Fruit fly (Drosophila melanogaster) whole organism, embryonic: ENCODE data around the gene Ythdc1.

Source experiments
- Adf1 ChIP-seq: fragments of 200-800 bp; sonication (Bioruptor generic); IDR thresholded peaks from 2 replicates; pipeline ENCODE4 v1.3.6; 2022; ENCODE audit warnings: missing biosample characterization, missing genetic modification characterization
- Atf6 ChIP-seq: fragments of 200-800 bp; sonication (Bioruptor generic); IDR thresholded peaks from 2 replicates; pipeline ENCODE4 v1.3.6; 2022; ENCODE audit warnings: missing biosample characterization, missing genetic modification characterization
- B-H2 ChIP-seq: fragments of 200-800 bp; sonication (Bioruptor generic); optimal IDR thresholded peaks from 2 replicates; lab custom pipeline; 2018; ENCODE audit warnings: missing biosample characterization, mild to moderate bottlenecking, missing genetic modification characterization
- CG10209 ChIP-seq: fragments of 200-800 bp; sonication (Bioruptor generic); optimal IDR thresholded peaks from 3 replicates; lab custom pipeline; 2017; ENCODE audit warnings: missing biosample characterization, mild to moderate bottlenecking, missing genetic modification characterization, missing genetic modification reagents
- CG10274 ChIP-seq: fragments of 200-800 bp; sonication (Bioruptor generic); optimal IDR thresholded peaks from 3 replicates; lab custom pipeline; 2017; ENCODE audit warnings: missing biosample characterization, mild to moderate bottlenecking, missing genetic modification characterization
- CG10366 ChIP-seq: fragments of 200-800 bp; sonication (Bioruptor generic); IDR thresholded peaks from 2 replicates; pipeline ENCODE4 v1.3.6; 2022; ENCODE audit warnings: missing biosample characterization, missing genetic modification characterization
- CG11093 ChIP-seq: fragments of 200-800 bp; sonication (Bioruptor generic); IDR thresholded peaks from 3 replicates; pipeline ENCODE4 v1.3.6; 2022; ENCODE audit warnings: missing biosample characterization, missing genetic modification characterization
- CG12104 ChIP-seq: fragments of 200-800 bp; sonication (Bioruptor generic); optimal IDR thresholded peaks from 3 replicates; lab custom pipeline; 2016; ENCODE audit warnings: missing biosample characterization, missing genetic modification characterization
- CG12236 ChIP-seq: fragments of 200-800 bp; sonication (Bioruptor generic); optimal IDR thresholded peaks from 2 replicates; lab custom pipeline; 2016; ENCODE audit warnings: missing biosample characterization, missing genetic modification characterization
- CG12659 ChIP-seq: fragments of 200-800 bp; sonication (Bioruptor generic); optimal IDR thresholded peaks from 3 replicates; lab custom pipeline; 2017; ENCODE audit warnings: mild to moderate bottlenecking, missing biosample characterization, missing genetic modification reagents, missing genetic modification characterization
- CG14050 ChIP-seq: fragments of 200-800 bp; sonication (Bioruptor generic); IDR thresholded peaks from 3 replicates; pipeline ENCODE4 v1.3.6; 2022; ENCODE audit warnings: missing biosample characterization, missing genetic modification characterization
- CG1529 ChIP-seq: fragments of 200-800 bp; sonication (Bioruptor generic); optimal IDR thresholded peaks from 3 replicates; lab custom pipeline; 2018; ENCODE audit warnings: missing biosample characterization, missing genetic modification characterization
- CG16863 ChIP-seq: fragments of 200-800 bp; sonication (Bioruptor generic); optimal IDR thresholded peaks from 3 replicates; lab custom pipeline; 2016; ENCODE audit warnings: missing biosample characterization, missing genetic modification characterization
- CG17359 ChIP-seq: fragments of 200-800 bp; sonication (Bioruptor generic); optimal IDR thresholded peaks from 3 replicates; lab custom pipeline; 2018; ENCODE audit warnings: missing biosample characterization, mild to moderate bottlenecking, missing genetic modification characterization, moderate library complexity
- CG18011 ChIP-seq: fragments of 200-800 bp; sonication (Bioruptor generic); optimal IDR thresholded peaks from 2 replicates; lab custom pipeline; 2017; ENCODE audit warnings: missing biosample characterization, missing genetic modification characterization, mild to moderate bottlenecking, moderate library complexity, missing genotype
- CG2129 ChIP-seq: fragments of 200-800 bp; sonication (Bioruptor generic); IDR thresholded peaks from 2 replicates; pipeline ENCODE4 v1.3.6; 2022; ENCODE audit warnings: missing biosample characterization, missing genetic modification characterization; ENCODE audit not compliant: partially characterized antibody
- CG2875 ChIP-seq: fragments of 200-800 bp; sonication (Bioruptor generic); optimal IDR thresholded peaks from 2 replicates; lab custom pipeline; 2017; ENCODE audit warnings: missing biosample characterization, mild to moderate bottlenecking, missing genetic modification characterization, missing genetic modification reagents
- CG34422 ChIP-seq: fragments of 200-800 bp; sonication (Bioruptor generic); IDR thresholded peaks from 3 replicates; pipeline ENCODE4 v1.3.6; 2022; ENCODE audit warnings: missing biosample characterization, missing genetic modification characterization
- CG4360 ChIP-seq: fragments of 200-800 bp; sonication (Bioruptor generic); IDR thresholded peaks from 2 replicates; pipeline ENCODE4 v1.3.6; 2022; ENCODE audit warnings: missing biosample characterization, missing genetic modification characterization
- CG4707 ChIP-seq: fragments of 200-800 bp; sonication (Bioruptor generic); optimal IDR thresholded peaks from 2 replicates; lab custom pipeline; 2018; ENCODE audit warnings: missing biosample characterization, mild to moderate bottlenecking, missing genetic modification characterization, moderate library complexity
- CG4820 ChIP-seq: fragments of 200-800 bp; sonication (Bioruptor generic); optimal IDR thresholded peaks from 3 replicates; lab custom pipeline; 2016; ENCODE audit warnings: missing biosample characterization, missing genetic modification characterization
- CG6654 ChIP-seq: fragments of 200-800 bp; sonication (Bioruptor generic); optimal IDR thresholded peaks from 2 replicates; lab custom pipeline; 2017; ENCODE audit warnings: missing biosample characterization, mild to moderate bottlenecking, missing genetic modification characterization
- CG6689 ChIP-seq: fragments of 200-800 bp; sonication (Bioruptor generic); IDR thresholded peaks from 2 replicates; pipeline ENCODE4 v1.3.6; 2022; ENCODE audit warnings: missing biosample characterization, missing genetic modification characterization
- CG6854 ChIP-seq: fragments of 200-800 bp; sonication (Bioruptor generic); optimal IDR thresholded peaks from 3 replicates; lab custom pipeline; 2017; ENCODE audit warnings: missing biosample characterization, mild to moderate bottlenecking, missing genetic modification characterization
- CG7786 ChIP-seq: fragments of 200-800 bp; sonication (Bioruptor generic); optimal IDR thresholded peaks from 2 replicates; lab custom pipeline; 2016; ENCODE audit warnings: missing biosample characterization, missing genetic modification characterization
- CG8388 ChIP-seq: fragments of 200-800 bp; sonication (Bioruptor generic); optimal IDR thresholded peaks from 2 replicates; lab custom pipeline; 2019; ENCODE audit warnings: missing biosample characterization, mild to moderate bottlenecking, missing genetic modification characterization, moderate library complexity
- CG9727 ChIP-seq: fragments of 200-800 bp; sonication (Bioruptor generic); optimal IDR thresholded peaks from 3 replicates; lab custom pipeline; 2017; ENCODE audit warnings: missing biosample characterization, mild to moderate bottlenecking, missing genetic modification characterization
- CoRest ChIP-seq: fragments of 200-800 bp; sonication (Bioruptor generic); optimal IDR thresholded peaks from 3 replicates; lab custom pipeline; 2018; ENCODE audit warnings: missing biosample characterization, mild to moderate bottlenecking, missing genetic modification characterization, moderate library complexity
- Dll ChIP-seq: fragments of 200-800 bp; sonication (Bioruptor generic); IDR thresholded peaks from 4 replicates; pipeline ENCODE4 v1.3.6; 2022; ENCODE audit warnings: missing biosample characterization, missing genetic modification characterization; ENCODE audit not compliant: partially characterized antibody
- Ets65A ChIP-seq: fragments of 200-800 bp; sonication (Bioruptor generic); peaks from one replicate; lab custom pipeline; 2016; ENCODE audit warnings: missing biosample characterization, missing genetic modification characterization
- Fer3 ChIP-seq: fragments of 200-800 bp; sonication (Bioruptor generic); optimal IDR thresholded peaks from 2 replicates; lab custom pipeline; 2018; ENCODE audit warnings: missing biosample characterization, mild to moderate bottlenecking, missing genetic modification characterization, moderate library complexity
- Lpt ChIP-seq: fragments of >200 bp; optimal IDR thresholded peaks from 2 replicates; lab custom pipeline; 2018; ENCODE audit warnings: missing biosample characterization, missing genetic modification characterization
- Mad ChIP-seq: fragments of 200-800 bp; sonication (Bioruptor generic); optimal IDR thresholded peaks from 2 replicates; lab custom pipeline; 2016; ENCODE audit warnings: missing biosample characterization, missing genetic modification characterization
- NfI ChIP-seq: fragments of 200-800 bp; sonication (Bioruptor generic); optimal IDR thresholded peaks from 3 replicates; lab custom pipeline; 2018; ENCODE audit warnings: missing biosample characterization, mild to moderate bottlenecking, missing genetic modification characterization, moderate library complexity
- Rfx ChIP-seq: fragments of 200-800 bp; sonication (Bioruptor generic); IDR thresholded peaks from 2 replicates; pipeline ENCODE4 v1.3.6; 2022; ENCODE audit warnings: missing biosample characterization, missing genetic modification characterization
- Trl ChIP-seq, 3 experiments: fragments of >200 bp in 2 of 3; fragments of 200-800 bp in 1 of 3; sonication (Bioruptor generic) in 1 of 3; optimal IDR thresholded peaks; 2 replicates in 1 of 3; 3 replicates in 2 of 3; lab custom pipeline; 2016 to 2017; ENCODE audit warnings: missing biosample characterization in 1 of 3, missing genetic modification characterization in 1 of 3
- chn ChIP-seq: fragments of 200-800 bp; sonication (Bioruptor generic); optimal IDR thresholded peaks from 2 replicates; lab custom pipeline; 2016; ENCODE audit warnings: missing biosample characterization, missing genetic modification characterization
- dimm ChIP-seq: fragments of 200-800 bp; sonication (Bioruptor generic); IDR thresholded peaks from 2 replicates; pipeline ENCODE4 v1.3.6; 2022; ENCODE audit warnings: missing biosample characterization, missing genetic modification characterization
- dmrt11E ChIP-seq: fragments of 200-800 bp; sonication (Bioruptor generic); optimal IDR thresholded peaks from 3 replicates; lab custom pipeline; 2018; ENCODE audit warnings: missing biosample characterization, mild to moderate bottlenecking, missing genetic modification characterization, moderate library complexity
- fd3F ChIP-seq: fragments of 200-800 bp; sonication (Bioruptor generic); optimal IDR thresholded peaks from 2 replicates; lab custom pipeline; 2018; ENCODE audit warnings: missing biosample characterization, mild to moderate bottlenecking, missing genetic modification characterization, moderate library complexity
- gcm ChIP-seq: fragments of 200-800 bp; sonication (Bioruptor generic); optimal IDR thresholded peaks from 2 replicates; lab custom pipeline; 2019; ENCODE audit warnings: missing biosample characterization, mild to moderate bottlenecking, missing genetic modification characterization, moderate library complexity
- grn ChIP-seq: fragments of 200-800 bp; sonication (Bioruptor generic); optimal IDR thresholded peaks from 3 replicates; lab custom pipeline; 2017; ENCODE audit warnings: missing biosample characterization, missing genetic modification characterization
- hth ChIP-seq: fragments of >200 bp; optimal IDR thresholded peaks from 2 replicates; lab custom pipeline; 2017; ENCODE audit warnings: inconsistent platforms
- ken ChIP-seq: fragments of 200-800 bp; sonication (Bioruptor generic); IDR thresholded peaks from 3 replicates; pipeline ENCODE4 v1.3.6; 2022; ENCODE audit warnings: missing biosample characterization, missing genetic modification characterization
- lbe ChIP-seq: fragments of 200-800 bp; sonication (Bioruptor generic); optimal IDR thresholded peaks from 2 replicates; lab custom pipeline; 2016; ENCODE audit warnings: missing biosample characterization, mild to moderate bottlenecking, missing genetic modification characterization
- mam ChIP-seq: fragments of 200-800 bp; sonication (Bioruptor generic); optimal IDR thresholded peaks from 3 replicates; lab custom pipeline; 2016; ENCODE audit warnings: missing biosample characterization, missing genetic modification characterization
- mld ChIP-seq: fragments of 200-800 bp; sonication (Bioruptor generic); IDR thresholded peaks from 3 replicates; pipeline ENCODE4 v1.3.6; 2022; ENCODE audit warnings: missing biosample characterization, missing genetic modification characterization; ENCODE audit not compliant: partially characterized antibody
- seq ChIP-seq: fragments of 200-800 bp; sonication (Bioruptor generic); IDR thresholded peaks from 2 replicates; pipeline ENCODE4 v1.3.6; 2022; ENCODE audit warnings: missing biosample characterization, missing genetic modification characterization
- shn ChIP-seq: fragments of 200-800 bp; sonication (Bioruptor generic); optimal IDR thresholded peaks from 3 replicates; lab custom pipeline; 2016; ENCODE audit warnings: missing biosample characterization, missing genetic modification characterization
- slp2 ChIP-seq: fragments of 200-800 bp; sonication (Bioruptor generic); optimal IDR thresholded peaks from 2 replicates; lab custom pipeline; 2016; ENCODE audit warnings: missing biosample characterization, missing genetic modification characterization
- ssp ChIP-seq: fragments of 200-800 bp; sonication (Bioruptor generic); IDR thresholded peaks from 2 replicates; pipeline ENCODE4 v1.3.6; 2022; ENCODE audit warnings: missing biosample characterization, missing genetic modification characterization
- zen ChIP-seq: fragments of 200-800 bp; sonication (Bioruptor generic); optimal IDR thresholded peaks from 3 replicates; lab custom pipeline; 2018; ENCODE audit warnings: missing biosample characterization, mild to moderate bottlenecking, missing genetic modification characterization, moderate library complexity

Gene Ythdc1

DNA sequence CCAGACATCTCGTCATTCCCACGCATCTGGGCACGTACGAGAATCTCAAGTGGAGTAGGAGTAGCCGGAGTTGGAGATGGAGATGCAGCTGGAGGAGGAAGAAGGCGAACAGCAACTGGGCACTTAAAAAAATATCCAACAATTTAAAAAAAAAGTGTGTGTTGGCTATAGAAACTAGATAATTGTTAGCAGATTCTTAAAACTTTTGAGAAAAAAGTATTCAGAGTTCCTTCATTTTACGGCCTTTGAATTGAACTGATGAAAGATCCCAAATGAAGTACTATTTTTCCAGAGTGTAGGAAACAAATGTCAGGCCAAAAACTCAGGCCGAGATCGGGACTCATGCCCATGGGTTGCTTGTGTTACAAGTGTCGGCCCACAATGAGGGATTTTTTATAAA lies 17.9 kb upstream of the Ythdc1 start (continued):
- TF ChIP-seq fd3F (GFP tag; lab: Kevin White, UChicago) (no peak), CG17359 (no peak), dimm (GFP tag; lab: Robert Waterston, UW) (no peak), CG6854 (no peak), CG10366 (GFP tag; lab: Robert Waterston, UW) (no peak), grn (GFP tag; lab: Kevin White, UChicago) (no peak), B-H2 (no peak), CG34422 (GFP tag; lab: Robert Waterston, UW) (no peak), CG14050 (GFP tag; lab: Robert Waterston, UW) (no peak), zen (no peak), CG18011 (GFP tag; lab: Kevin White, UChicago) (no peak), Lpt (GFP tag; lab: Kevin White, UChicago) (no peak), CG10274 (no peak), CG6654 (GFP tag; lab: Kevin White, UChicago) (no peak), gcm (no peak), Atf6 (GFP tag; lab: Robert Waterston, UW) (no peak), mld (GFP tag; lab: Robert Waterston, UW) (no peak), CoRest (no peak), Adf1 (GFP tag; lab: Robert Waterston, UW) (no peak), Trl (optimal IDR thresholded peaks at IDR 0.05; lab: Kevin White, UChicago) (no peak), Trl (GFP tag; optimal IDR thresholded peaks at IDR 0.05; lab: Kevin White, UChicago) (no peak), dmrt11E (peak; percentile 78), Dll (GFP tag; lab: Robert Waterston, UW) (no peak), Rfx (GFP tag; lab: Robert Waterston, UW) (no peak), ken (GFP tag; lab: Robert Waterston, UW) (no peak), CG2129 (no peak), CG12236 (GFP tag; lab: Kevin White, UChicago) (no peak), CG4820 (GFP tag; lab: Kevin White, UChicago) (no peak), Ets65A (GFP tag; lab: Kevin White, UChicago) (peak; percentile 24), lbe (GFP tag; lab: Kevin White, UChicago) (peak; percentile 39), slp2 (GFP tag; lab: Kevin White, UChicago) (no peak), chn (GFP tag; lab: Kevin White, UChicago) (no peak), CG12659 (GFP tag; lab: Kevin White, UChicago) (no peak), mam (no peak), CG11093 (GFP tag; lab: Robert Waterston, UW) (no peak), CG12104 (GFP tag; lab: Kevin White, UChicago) (no peak), shn (GFP tag; lab: Kevin White, UChicago) (no peak), CG2875 (GFP tag; lab: Kevin White, UChicago) (no peak), CG10209 (no peak), Mad (GFP tag; lab: Kevin White, UChicago) (no peak), CG4360 (GFP tag; lab: Robert Waterston, UW) (no peak), ssp (GFP tag; lab: Robert Waterston, UW) (no peak), hth (lab: Kevin White, UChicago) (no peak), CG7786 (GFP tag; lab: Kevin White, UChicago) (no peak), CG1529 (GFP tag; lab: Kevin White, UChicago) (peak; percentile 25), CG6689 (GFP tag; lab: Robert Waterston, UW) (no peak), seq (GFP tag; lab: Robert Waterston, UW) (no peak), Fer3 (tag; lab: Kevin White, UChicago) (no peak), CG4707 (GFP tag; lab: Kevin White, UChicago) (no peak), CG16863 (no peak), CG9727 (GFP tag; lab: Kevin White, UChicago) (peak; percentile 46), NfI (GFP tag; lab: Kevin White, UChicago) (no peak), CG8388 (GFP tag; lab: Kevin White, UChicago) (no peak)
